Worm (Caenorhabditis elegans): Measurements from ENCODE around the gene srh-132.

DNA sequence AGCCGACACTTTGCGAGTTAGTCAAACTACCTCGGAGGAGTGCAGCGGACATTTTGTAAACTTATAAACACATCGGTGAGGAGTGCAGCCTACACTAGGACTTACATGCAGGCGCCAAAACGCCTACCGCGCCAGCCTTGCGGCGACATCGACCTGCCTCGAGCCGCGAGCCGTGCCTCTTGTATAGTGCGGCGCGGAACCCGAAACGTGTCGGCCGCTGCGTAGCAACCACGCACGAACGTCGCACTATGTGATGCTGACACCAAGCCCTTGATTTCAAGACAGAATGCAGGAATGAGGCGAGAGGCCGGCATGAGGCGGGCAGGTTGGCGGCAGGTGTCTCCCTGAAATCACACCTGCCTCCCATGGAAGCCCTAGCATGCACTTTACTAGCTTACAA is 19.2 kb downstream of the srh-132 start:
- TF ChIP-seq cog-1 (tag; optimal IDR thresholded peaks at IDR 0.05) (no peak), flt-1 (GFP tag; IDR thresholded peaks at IDR 0.05) (no peak), klf-2 (GFP tag; conservative IDR thresholded peaks at IDR 0.05) (no peak), T22C8.4 (GFP tag; IDR thresholded peaks at IDR 0.05) (no peak), tab-1 (GFP tag; IDR thresholded peaks at IDR 0.05) (no peak), ztf-29 (GFP tag; IDR thresholded peaks at IDR 0.05) (no peak), ref-1 (GFP tag; conservative IDR thresholded peaks at IDR 0.05) (no peak)
